Fruit fly (Drosophila melanogaster) whole organism, embryonic: ENCODE results near the gene CkIIbeta.

Experiments used
- Bteb2 ChIP-seq: fragments of 200-800 bp; sonication (Bioruptor generic); optimal IDR thresholded peaks from 2 replicates; lab custom pipeline; 2016; ENCODE audit warnings: missing biosample characterization, missing genetic modification characterization
- CG11560 ChIP-seq: fragments of 200-800 bp; sonication (Bioruptor generic); IDR thresholded peaks from 3 replicates; pipeline ENCODE4 v1.3.6; 2022; ENCODE audit warnings: missing biosample characterization, missing genetic modification characterization
- CG15269 ChIP-seq: fragments of 200-800 bp; sonication (Bioruptor generic); optimal IDR thresholded peaks from 2 replicates; lab custom pipeline; 2018; ENCODE audit warnings: missing biosample characterization, mild to moderate bottlenecking, missing genetic modification characterization, moderate library complexity
- CG32772 ChIP-seq: fragments of 200-800 bp; sonication (Bioruptor generic); IDR thresholded peaks from 2 replicates; pipeline ENCODE4 v1.3.6; 2022; ENCODE audit warnings: missing biosample characterization, missing genetic modification characterization
- CG3838 ChIP-seq: fragments of 200-800 bp; sonication (Bioruptor generic); optimal IDR thresholded peaks from 3 replicates; lab custom pipeline; 2016; ENCODE audit warnings: missing biosample characterization, missing genetic modification characterization
- Sry-δ ChIP-seq: fragments of 200-800 bp; sonication (Bioruptor generic); optimal IDR thresholded peaks from 2 replicates; lab custom pipeline; 2016; ENCODE audit warnings: missing biosample characterization, missing genetic modification characterization
- Stat92E ChIP-seq, 3 experiments: fragments of >200 bp in 2 of 3; fragments of 200-800 bp in 1 of 3; sonication (Bioruptor generic) in 1 of 3; optimal IDR thresholded peaks; 2 replicates each; lab custom pipeline; 2017 to 2019; ENCODE audit warnings: missing biosample characterization in 3 of 3, missing genetic modification characterization in 3 of 3, mild to moderate bottlenecking in 1 of 3, moderate library complexity in 1 of 3
- cad ChIP-seq: fragments of >200 bp; optimal IDR thresholded peaks from 2 replicates; lab custom pipeline; 2017; ENCODE audit warnings: missing biosample characterization, missing genetic modification characterization
- crol ChIP-seq: fragments of 200-800 bp; sonication (Bioruptor generic); IDR thresholded peaks from 2 replicates; pipeline ENCODE4 v1.3.6; 2022; ENCODE audit warnings: missing biosample characterization, missing genetic modification characterization
- org-1 ChIP-seq: fragments of 200-800 bp; sonication (Bioruptor generic); optimal IDR thresholded peaks from 2 replicates; lab custom pipeline; 2017; ENCODE audit warnings: missing biosample characterization, missing genetic modification characterization
- pan ChIP-seq, 4 experiments: fragments of >200 bp in 3 of 4; fragments of 200-800 bp in 1 of 4; sonication (Bioruptor generic) in 1 of 4; optimal IDR thresholded peaks in 3 of 4; IDR thresholded peaks in 1 of 4; 2 replicates each; pipeline versions ENCODE4 v1.3.6 to Lab custom; 2017 to 2022; ENCODE audit warnings: missing biosample characterization in 2 of 4, missing genetic modification characterization in 2 of 4, mixed read lengths in 1 of 4
- rib ChIP-seq: fragments of 200-800 bp; sonication (Bioruptor generic); IDR thresholded peaks from 2 replicates; pipeline ENCODE4 v1.3.6; 2022; ENCODE audit warnings: missing biosample characterization, missing genetic modification characterization

dm6 chrX:11841702-11842378, 49.5 kb downstream of the CkIIbeta start:
- TF ChIP-seq CG3838 (no peak), crol (GFP tag; lab: Robert Waterston, UW) (no peak), CG11560 (tag; lab: Robert Waterston, UW) (no peak), CG32772 (GFP tag; lab: Robert Waterston, UW) (no peak), rib (GFP tag; lab: Robert Waterston, UW) (no peak), cad (GFP tag; lab: Kevin White, UChicago) (no peak), Sry-δ (GFP tag; lab: Kevin White, UChicago) (no peak), CG15269 (tag; lab: Kevin White, UChicago) (peak; percentile 13), Stat92E (GFP tag; optimal IDR thresholded peaks at IDR 0.05; lab: Kevin White, UChicago) (no peak), pan (optimal IDR thresholded peaks at IDR 0.05; lab: Kevin White, UChicago) (no peak), pan (GFP tag; optimal IDR thresholded peaks at IDR 0.05 in 1 of 2, IDR thresholded peaks at IDR 0.05 in 1 of 2) (no peak), org-1 (GFP tag; lab: Kevin White, UChicago) (no peak), Bteb2 (no peak)
